Worm (Caenorhabditis elegans): ENCODE results near the gene B0280.11.

DNA sequence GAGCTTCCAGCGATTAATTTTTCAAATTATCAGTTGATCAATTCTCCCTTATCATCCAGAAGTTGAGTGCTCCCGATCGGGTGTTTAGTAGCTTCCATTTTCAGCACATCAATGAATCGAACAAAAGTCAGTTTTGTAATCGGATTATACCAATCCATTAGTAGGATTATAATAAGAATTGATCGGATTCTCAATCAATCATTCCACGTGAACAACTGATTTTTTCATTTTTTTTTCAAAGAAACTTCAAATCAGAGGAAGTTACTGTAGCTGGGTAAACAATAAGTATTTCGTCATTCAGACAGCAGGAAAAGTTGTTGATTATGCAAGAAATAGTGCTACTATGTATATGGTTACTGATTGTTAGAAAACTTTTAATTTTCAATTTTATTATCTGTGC, 31.2 kb downstream of the B0280.11 start:
- TF ChIP-seq ceh-9 (tag; optimal IDR thresholded peaks at IDR 0.05) = no peak
- no peak for TF ChIP-seq unc-86 (tag; optimal IDR thresholded peaks at IDR 0.05)
- TF ChIP-seq nhr-11 (tag; optimal IDR thresholded peaks at IDR 0.05) = no peak
- TF ChIP-seq dmd-4 (tag; optimal IDR thresholded peaks at IDR 0.05; ENCODE audit: borderline replicate concordance) = no peak
- TF ChIP-seq pha-4 (tag; optimal IDR thresholded peaks at IDR 0.05) = no peak
- no peak for TF ChIP-seq tbx-2 (tag; optimal IDR thresholded peaks at IDR 0.05)
- no peak for TF ChIP-seq ahr-1 (tag; optimal IDR thresholded peaks at IDR 0.05)
- TF ChIP-seq ama-1 (optimal IDR thresholded peaks at IDR 0.05) = no peak
- TF ChIP-seq ceh-48 (tag; optimal IDR thresholded peaks at IDR 0.05) = no peak
- no peak for TF ChIP-seq pag-3 (tag; optimal IDR thresholded peaks at IDR 0.05; ENCODE audit: borderline replicate concordance)
- TF ChIP-seq pqm-1 (tag; optimal IDR thresholded peaks at IDR 0.05) = no peak
- TF ChIP-seq sox-4 (tag; optimal IDR thresholded peaks at IDR 0.05) = no peak
- no peak for TF ChIP-seq elt-2 (tag; optimal IDR thresholded peaks at IDR 0.05)
- no peak for TF ChIP-seq nfya-1 (tag; optimal IDR thresholded peaks at IDR 0.05)

Data from whole organism, late embryonic.